Worm (Caenorhabditis elegans) whole organism, L2 larva: ENCODE measurements around the gene C50H2.13.

Experiments
- F13H6.1 ChIP-seq: sonication (generic microtip); optimal IDR thresholded peaks from 2 replicates; lab custom pipeline; 2016; ENCODE audit warnings: missing genetic modification characterization, missing compliant biosample characterization
- blmp-1 ChIP-seq: sonication (generic microtip); optimal IDR thresholded peaks from 2 replicates; lab custom pipeline; 2017; ENCODE audit warnings: missing genetic modification characterization, mild to moderate bottlenecking, missing compliant biosample characterization, antibody characterized with exemption, moderate library complexity; ENCODE audit not compliant: insufficient read depth
- elt-1 ChIP-seq: fragments of 150-350 bp; optimal IDR thresholded peaks from 2 replicates; lab custom pipeline; 2014; ENCODE audit warnings: missing biosample characterization, missing genetic modification characterization
- fos-1 ChIP-seq: fragments of 150-350 bp; optimal IDR thresholded peaks from 2 replicates; lab custom pipeline; 2014; ENCODE audit warnings: missing biosample characterization, missing genetic modification characterization
- lin-39 ChIP-seq: fragments of 150-350 bp; optimal IDR thresholded peaks from 2 replicates; lab custom pipeline; 2014; ENCODE audit warnings: missing biosample characterization, missing genetic modification reagents, missing genetic modification characterization
- snpc-4 ChIP-seq: fragments of 150-350 bp; optimal IDR thresholded peaks from 2 replicates; lab custom pipeline; 2014; ENCODE audit warnings: missing biosample characterization, missing genetic modification characterization
- ztf-11 ChIP-seq: sonication (generic microtip); optimal IDR thresholded peaks from 2 replicates; lab custom pipeline; 2017; ENCODE audit warnings: missing biosample characterization, missing genetic modification characterization

DNA sequence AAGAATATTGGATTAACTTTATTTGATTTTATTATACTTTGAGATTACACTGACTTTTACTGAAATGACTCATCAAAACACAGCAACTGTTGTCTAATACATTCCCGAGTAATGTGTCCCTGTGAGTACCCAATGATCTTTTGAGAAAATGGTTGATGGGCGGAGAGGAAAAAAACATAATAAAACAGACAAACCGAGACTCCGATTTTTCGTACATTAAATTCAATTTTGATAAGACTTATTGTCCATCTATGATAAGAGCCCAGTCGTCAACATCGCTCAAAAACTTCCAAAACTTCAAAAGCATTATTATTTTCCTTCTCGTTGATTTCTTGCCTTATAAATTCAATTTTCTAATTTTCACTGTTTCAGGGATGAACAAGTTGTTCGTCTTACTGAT, 24.5 kb downstream of the C50H2.13 start, which contains the start of gene ttr-46:
- no peak for TF ChIP-seq snpc-4 (tag; lab: Kevin White, UChicago)
- peak; percentile 56 for TF ChIP-seq fos-1 (tag; lab: Kevin White, UChicago)
- TF ChIP-seq F13H6.1 = no peak
- no peak for TF ChIP-seq lin-39 (tag; lab: Kevin White, UChicago)
- no peak for TF ChIP-seq elt-1 (tag; lab: Kevin White, UChicago)
- no peak for TF ChIP-seq blmp-1 (tag; lab: Kevin White, UChicago)
- TF ChIP-seq ztf-11 (tag; lab: Kevin White, UChicago) = no peak
